Worm (Caenorhabditis elegans) whole organism, midembryonic: Measurements from ENCODE around the gene F58A4.1.

Source experiments
- cog-1 ChIP-seq: sonication (generic microtip); optimal IDR thresholded peaks from 2 replicates; lab custom pipeline; 2016; ENCODE audit warnings: missing genetic modification characterization, missing compliant biosample characterization
- flt-1 ChIP-seq: fragments of 200-800 bp; sonication (Bioruptor generic); IDR thresholded peaks from 2 replicates; pipeline ENCODE4 v1.3.6; 2022; ENCODE audit warnings: missing genetic modification characterization, missing compliant biosample characterization
- ztf-29 ChIP-seq: fragments of 200-800 bp; sonication (Bioruptor generic); IDR thresholded peaks from 2 replicates; pipeline ENCODE4 v1.3.6; 2022; ENCODE audit warnings: missing genetic modification reagents, missing genetic modification characterization, missing compliant biosample characterization

ce11 chrIII:9617599-9618262 is 19.5 kb downstream of the F58A4.1 start:
- TF ChIP-seq flt-1 (GFP tag; lab: Robert Waterston, UW) (no peak), cog-1 (tag; lab: Kevin White, UChicago) (no peak), ztf-29 (GFP tag; lab: Robert Waterston, UW) (no peak)
